Worm (Caenorhabditis elegans): ENCODE measurements around the gene Y38E10A.22.

DNA sequence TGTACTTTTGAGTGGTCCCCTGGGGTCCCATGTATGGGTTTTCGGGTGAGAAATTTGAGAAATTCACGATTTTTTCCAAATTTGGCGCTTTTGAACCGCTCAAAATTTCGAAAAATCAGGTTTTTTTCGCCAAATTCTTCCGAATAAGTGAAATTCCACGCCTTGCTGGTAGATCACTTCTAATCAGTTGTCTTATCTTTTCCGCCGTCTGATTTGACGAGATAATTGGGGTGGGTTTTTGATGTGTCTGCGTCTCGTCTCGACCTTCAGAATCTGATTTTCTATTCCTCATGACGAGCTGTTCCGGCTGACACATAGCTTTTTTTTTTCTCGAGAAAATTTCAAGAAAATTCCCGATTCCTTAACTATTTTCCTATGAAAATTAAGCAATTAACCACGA is 11.7 kb upstream of the Y38E10A.22 start:
- TF ChIP-seq chd-7 (tag; optimal IDR thresholded peaks at IDR 0.05), result no peak
- TF ChIP-seq F55B11.4 (tag; optimal IDR thresholded peaks at IDR 0.05; ENCODE audit: borderline replicate concordance, insufficient read depth), result no peak
- no peak for TF ChIP-seq tbx-9 (tag; optimal IDR thresholded peaks at IDR 0.05; ENCODE audit: borderline replicate concordance)
- no peak for TF ChIP-seq sdz-38 (tag; optimal IDR thresholded peaks at IDR 0.05)
- no peak for TF ChIP-seq egl-44 (GFP tag; IDR thresholded peaks at IDR 0.05)
- no peak for TF ChIP-seq hlh-26 (GFP tag; conservative IDR thresholded peaks at IDR 0.05)
- TF ChIP-seq F33H1.4 (GFP tag; IDR thresholded peaks at IDR 0.05), result no peak
- TF ChIP-seq F49E8.2 (tag; optimal IDR thresholded peaks at IDR 0.05; ENCODE audit: insufficient read depth), result no peak

Measured in whole organism, young adult.